Worm (Caenorhabditis elegans): ENCODE results near the gene F44F4.15.

F44F4.15 gene

DNA sequence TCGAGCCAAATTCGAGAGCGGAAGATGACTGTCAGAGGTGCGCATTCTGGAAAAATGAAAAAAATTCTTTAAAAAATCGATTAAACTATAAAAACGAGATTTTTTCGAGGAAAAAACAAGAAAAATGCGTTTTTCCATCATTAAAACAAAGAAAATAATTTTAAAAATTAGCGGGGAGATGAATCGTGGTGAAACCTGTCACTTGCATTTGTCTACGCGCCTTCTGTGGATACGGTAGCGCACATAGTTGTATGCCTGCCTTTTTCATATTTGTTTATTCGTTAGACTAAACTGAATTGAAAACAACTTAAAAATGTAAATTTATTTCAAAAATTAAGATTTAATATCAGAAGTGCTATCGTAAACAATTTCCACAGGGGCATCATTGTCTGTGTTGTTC is 30.1 kb upstream of the F44F4.15 start, which contains the start of gene egg-3 (continued):
- TF ChIP-seq unc-62 (GFP tag; optimal IDR thresholded peaks at IDR 0.05) (no peak), egrh-3 (GFP tag; IDR thresholded peaks at IDR 0.05) (no peak), ztf-6 (GFP tag; IDR thresholded peaks at IDR 0.05) (no peak), gei-17 (GFP tag; optimal IDR thresholded peaks at IDR 0.05) (no peak), chd-7 (tag; optimal IDR thresholded peaks at IDR 0.05) (no peak), B0336.3 (GFP tag; IDR thresholded peaks at IDR 0.05) (no peak), tbp1 (GFP tag; optimal IDR thresholded peaks at IDR 0.05) (peak; percentile 22), B0019.2 (GFP tag; conservative IDR thresholded peaks at IDR 0.05) (no peak), efl-1 (GFP tag; optimal IDR thresholded peaks at IDR 0.05) (peak; percentile 93), zim-3 (tag; optimal IDR thresholded peaks at IDR 0.05) (no peak), zfh-2 (GFP tag; conservative IDR thresholded peaks at IDR 0.05) (no peak), let-607 (tag; optimal IDR thresholded peaks at IDR 0.05) (no peak), unc-130 (GFP tag; optimal IDR thresholded peaks at IDR 0.05) (no peak), him-1 (tag; optimal IDR thresholded peaks at IDR 0.05) (peak; percentile 43), mxl-1 (tag; optimal IDR thresholded peaks at IDR 0.05) (no peak), F55B11.4 (tag; optimal IDR thresholded peaks at IDR 0.05; ENCODE audit: borderline replicate concordance, insufficient read depth) (no peak), akir-1 (GFP tag; optimal IDR thresholded peaks at IDR 0.05) (no peak), Y56A3A.18 (GFP tag; IDR thresholded peaks at IDR 0.05) (no peak), rcor-1 (GFP tag; IDR thresholded peaks at IDR 0.05) (no peak), ztf-18 (tag; optimal IDR thresholded peaks at IDR 0.05) (no peak), T07F8.4 (tag; optimal IDR thresholded peaks at IDR 0.05) (no peak), F37B4.10 (GFP tag; IDR thresholded peaks at IDR 0.05) (no peak), snpc-3.4 (tag; optimal IDR thresholded peaks at IDR 0.05) (peak; percentile 47), K12H6.12 (tag; optimal IDR thresholded peaks at IDR 0.05) (no peak), ceh-27 (GFP tag; optimal IDR thresholded peaks at IDR 0.05) (no peak), ceh-58 (GFP tag; IDR thresholded peaks at IDR 0.05) (no peak), tlf-1 (GFP tag; optimal IDR thresholded peaks at IDR 0.05) (no peak), aptf-2 (GFP tag; conservative IDR thresholded peaks at IDR 0.05) (no peak), attf-3 (GFP tag; conservative IDR thresholded peaks at IDR 0.05) (no peak), hmg-20 (GFP tag; IDR thresholded peaks at IDR 0.05) (no peak), C17E4.6 (GFP tag; IDR thresholded peaks at IDR 0.05) (no peak), ZK185.1 (tag; optimal IDR thresholded peaks at IDR 0.05; ENCODE audit: poor library complexity, severe bottlenecking) (no peak), ekl-4 (GFP tag; IDR thresholded peaks at IDR 0.05) (no peak), F52B5.7 (tag; optimal IDR thresholded peaks at IDR 0.05) (no peak)

- TF ChIP-seq ceh-91 (GFP tag; IDR thresholded peaks at IDR 0.05) (no peak), lsl-1 (GFP tag; optimal IDR thresholded peaks at IDR 0.05) (peak; percentile 41), madf-6 (GFP tag; IDR thresholded peaks at IDR 0.05) (0 out of 2 replicates have a peak, but pooled peaks have one; percentile 12), let-526 (GFP tag; IDR thresholded peaks at IDR 0.05) (no peak)
These were observed 29.2 kb upstream of the F44F4.15 start for ce11 chrII:10885250-10885649.
